Worm (Caenorhabditis elegans) whole organism, late embryonic: ENCODE data around the gene bmk-1.

Experiments used
- C08G9.2 ChIP-seq: sonication (generic microtip); optimal IDR thresholded peaks from 2 replicates; lab custom pipeline; 2016; ENCODE audit warnings: mild to moderate bottlenecking, missing genetic modification characterization, moderate library complexity, missing compliant biosample characterization
- F13H6.1 ChIP-seq: sonication (generic microtip); optimal IDR thresholded peaks from 2 replicates; lab custom pipeline; 2016; ENCODE audit warnings: missing genetic modification characterization, missing compliant biosample characterization
- K02D7.2 ChIP-seq: sonication (generic microtip); optimal IDR thresholded peaks from 2 replicates; lab custom pipeline; 2017; ENCODE audit warnings: mild to moderate bottlenecking, missing genetic modification characterization, missing compliant biosample characterization
- K09A11.1 ChIP-seq: sonication (generic microtip); optimal IDR thresholded peaks from 2 replicates; lab custom pipeline; 2017; ENCODE audit warnings: antibody characterized with exemption, mild to moderate bottlenecking, missing genetic modification characterization, missing compliant biosample characterization; ENCODE audit not compliant: insufficient read depth
- T23F11.4 ChIP-seq: fragments of 200-800 bp; sonication (Bioruptor generic); optimal IDR thresholded peaks from 2 replicates; lab custom pipeline; 2018; ENCODE audit warnings: mild to moderate bottlenecking, missing genetic modification characterization, missing compliant biosample characterization
- Y22D7AL.16 ChIP-seq: sonication (generic microtip); optimal IDR thresholded peaks from 2 replicates; lab custom pipeline; 2016; ENCODE audit warnings: missing genetic modification characterization, missing compliant biosample characterization
- ceh-14 ChIP-seq: sonication (generic microtip); optimal IDR thresholded peaks from 2 replicates; lab custom pipeline; 2016; ENCODE audit warnings: missing genotype, missing genetic modification characterization, missing compliant biosample characterization
- ceh-18 ChIP-seq: sonication (generic microtip); optimal IDR thresholded peaks from 2 replicates; lab custom pipeline; 2016; ENCODE audit warnings: missing genetic modification characterization, missing compliant biosample characterization
- ceh-19 ChIP-seq: fragments of 200-800 bp; sonication (Bioruptor generic); optimal IDR thresholded peaks from 2 replicates; lab custom pipeline; 2018; ENCODE audit warnings: mild to moderate bottlenecking, missing genetic modification characterization, missing compliant biosample characterization
- ceh-30 ChIP-seq: fragments of 150-350 bp; optimal IDR thresholded peaks from 2 replicates; lab custom pipeline; 2014; ENCODE audit warnings: missing biosample characterization, missing genetic modification characterization
- ceh-31 ChIP-seq: sonication (generic microtip); optimal IDR thresholded peaks from 2 replicates; lab custom pipeline; 2016; ENCODE audit warnings: missing genetic modification characterization, missing compliant biosample characterization
- ceh-34 ChIP-seq: sonication (generic microtip); optimal IDR thresholded peaks from 2 replicates; lab custom pipeline; 2016; ENCODE audit warnings: mild to moderate bottlenecking, missing genetic modification characterization, missing compliant biosample characterization
- ceh-48 ChIP-seq: sonication (generic microtip); optimal IDR thresholded peaks from 2 replicates; lab custom pipeline; 2016; ENCODE audit warnings: missing genetic modification characterization, inconsistent platforms, missing compliant biosample characterization
- dve-1 ChIP-seq: sonication (generic microtip); optimal IDR thresholded peaks from 2 replicates; lab custom pipeline; 2017; ENCODE audit warnings: antibody characterized with exemption, mild to moderate bottlenecking, missing genetic modification characterization, missing compliant biosample characterization
- elt-2 ChIP-seq: sonication (generic microtip); optimal IDR thresholded peaks from 2 replicates; lab custom pipeline; 2016; ENCODE audit warnings: missing genetic modification reagents, missing genetic modification characterization, missing compliant biosample characterization
- fax-1 ChIP-seq: sonication (generic microtip); optimal IDR thresholded peaks from 2 replicates; lab custom pipeline; 2016; ENCODE audit warnings: missing genotype, missing genetic modification characterization, missing compliant biosample characterization
- fkh-10 ChIP-seq: fragments of 150-350 bp; optimal IDR thresholded peaks from 2 replicates; lab custom pipeline; 2014; ENCODE audit warnings: missing biosample characterization, missing genetic modification reagents, missing genetic modification characterization
- gmeb-2 ChIP-seq: sonication (generic microtip); optimal IDR thresholded peaks from 2 replicates; lab custom pipeline; 2016; ENCODE audit warnings: missing genetic modification characterization, inconsistent platforms, missing compliant biosample characterization
- hlh-13 ChIP-seq: fragments of 200-800 bp; sonication (Bioruptor generic); optimal IDR thresholded peaks from 2 replicates; lab custom pipeline; 2018; ENCODE audit warnings: mild to moderate bottlenecking, missing genetic modification characterization, missing compliant biosample characterization
- hlh-8 ChIP-seq: sonication (generic microtip); optimal IDR thresholded peaks from 2 replicates; lab custom pipeline; 2016; ENCODE audit warnings: missing genotype, missing genetic modification characterization, missing compliant biosample characterization
- lim-6 ChIP-seq: sonication (generic microtip); optimal IDR thresholded peaks from 2 replicates; lab custom pipeline; 2016; ENCODE audit warnings: missing genetic modification characterization, missing compliant biosample characterization
- lin-11 ChIP-seq: fragments of 200-800 bp; sonication (Bioruptor generic); optimal IDR thresholded peaks from 2 replicates; lab custom pipeline; 2018; ENCODE audit warnings: mild to moderate bottlenecking, missing genetic modification characterization, missing compliant biosample characterization
- mec-3 ChIP-seq: sonication (generic microtip); optimal IDR thresholded peaks from 2 replicates; lab custom pipeline; 2016; ENCODE audit warnings: borderline replicate concordance, missing genetic modification characterization, missing compliant biosample characterization
- nfya-1 ChIP-seq: sonication (generic microtip); optimal IDR thresholded peaks from 2 replicates; lab custom pipeline; 2017; ENCODE audit warnings: missing genetic modification characterization, mild to moderate bottlenecking, missing compliant biosample characterization, antibody characterized with exemption, moderate library complexity
- nhr-232 ChIP-seq: sonication (generic microtip); optimal IDR thresholded peaks from 2 replicates; lab custom pipeline; 2016; ENCODE audit warnings: missing genetic modification characterization, missing compliant biosample characterization
- npax-4 ChIP-seq: sonication (generic microtip); optimal IDR thresholded peaks from 2 replicates; lab custom pipeline; 2016; ENCODE audit warnings: missing genetic modification characterization, missing compliant biosample characterization
- odd-2 ChIP-seq: sonication (generic microtip); optimal IDR thresholded peaks from 2 replicates; lab custom pipeline; 2017; ENCODE audit warnings: antibody characterized with exemption, mild to moderate bottlenecking, missing genetic modification characterization, missing compliant biosample characterization
- pha-4 ChIP-seq: fragments of 150-350 bp; optimal IDR thresholded peaks from 2 replicates; lab custom pipeline; 2018; ENCODE audit warnings: missing biosample characterization, missing genetic modification reagents, missing genetic modification characterization
- ref-2 ChIP-seq: sonication (generic microtip); optimal IDR thresholded peaks from 2 replicates; lab custom pipeline; 2016; ENCODE audit warnings: missing genetic modification characterization, missing compliant biosample characterization
- rnt-1 ChIP-seq: sonication (generic microtip); optimal IDR thresholded peaks from 2 replicates; lab custom pipeline; 2016; ENCODE audit warnings: missing genetic modification characterization, missing compliant biosample characterization
- sox-2 ChIP-seq: fragments of 200-800 bp; sonication (Bioruptor generic); IDR thresholded peaks from 2 replicates; pipeline ENCODE4 v1.3.6; 2022; ENCODE audit warnings: missing genetic modification reagents, missing genetic modification characterization, missing compliant biosample characterization
- syd-9 ChIP-seq: sonication (generic microtip); optimal IDR thresholded peaks from 2 replicates; lab custom pipeline; 2016; ENCODE audit warnings: mild to moderate bottlenecking, missing genetic modification characterization, moderate library complexity, missing compliant biosample characterization
- tbx-2 ChIP-seq: sonication (generic microtip); optimal IDR thresholded peaks from 2 replicates; lab custom pipeline; 2016; ENCODE audit warnings: missing genetic modification characterization, missing compliant biosample characterization
- tbx-7 ChIP-seq: sonication (generic microtip); optimal IDR thresholded peaks from 2 replicates; lab custom pipeline; 2016; ENCODE audit warnings: missing genotype, missing genetic modification characterization, missing compliant biosample characterization
- ttx-3 ChIP-seq: sonication (generic microtip); optimal IDR thresholded peaks from 2 replicates; lab custom pipeline; 2016; ENCODE audit warnings: missing genetic modification reagents, missing genetic modification characterization, missing compliant biosample characterization
- unc-42 ChIP-seq: sonication (generic microtip); optimal IDR thresholded peaks from 2 replicates; lab custom pipeline; 2016; ENCODE audit warnings: missing genotype, missing genetic modification characterization, missing compliant biosample characterization
- unc-86 ChIP-seq: sonication (generic microtip); optimal IDR thresholded peaks from 2 replicates; lab custom pipeline; 2016; ENCODE audit warnings: missing genetic modification characterization, missing compliant biosample characterization
- zip-5 ChIP-seq: sonication (generic microtip); optimal IDR thresholded peaks from 2 replicates; lab custom pipeline; 2016; ENCODE audit warnings: missing genetic modification characterization, missing compliant biosample characterization

bmk-1 gene

DNA sequence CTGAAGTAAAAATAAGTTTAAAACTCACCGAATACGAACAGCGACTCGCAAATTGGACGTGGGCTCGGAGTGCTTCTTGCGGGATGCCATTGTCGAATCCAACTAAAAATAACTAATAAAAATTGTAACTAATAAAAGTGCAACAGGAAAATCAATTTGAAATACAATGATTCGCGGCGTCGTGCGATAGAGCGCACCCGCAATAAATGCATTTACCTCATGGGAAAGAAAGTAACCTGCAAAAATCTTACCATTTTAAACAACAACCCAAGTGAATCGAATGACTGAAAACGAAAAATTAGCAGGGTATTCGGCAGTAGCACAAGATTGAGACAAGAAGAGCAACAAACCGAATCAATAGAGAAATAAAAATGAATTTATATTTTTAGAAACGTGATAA lies at the start of gene bmk-1:
Gene bmk-1, minus strand, starts transcription at position 359 of the 400 bp plus-strand sequence.
- TF ChIP-seq tbx-7 (tag; lab: Kevin White, UChicago) (no peak), unc-42 (tag; lab: Kevin White, UChicago) (peak; percentile 48)

DNA sequence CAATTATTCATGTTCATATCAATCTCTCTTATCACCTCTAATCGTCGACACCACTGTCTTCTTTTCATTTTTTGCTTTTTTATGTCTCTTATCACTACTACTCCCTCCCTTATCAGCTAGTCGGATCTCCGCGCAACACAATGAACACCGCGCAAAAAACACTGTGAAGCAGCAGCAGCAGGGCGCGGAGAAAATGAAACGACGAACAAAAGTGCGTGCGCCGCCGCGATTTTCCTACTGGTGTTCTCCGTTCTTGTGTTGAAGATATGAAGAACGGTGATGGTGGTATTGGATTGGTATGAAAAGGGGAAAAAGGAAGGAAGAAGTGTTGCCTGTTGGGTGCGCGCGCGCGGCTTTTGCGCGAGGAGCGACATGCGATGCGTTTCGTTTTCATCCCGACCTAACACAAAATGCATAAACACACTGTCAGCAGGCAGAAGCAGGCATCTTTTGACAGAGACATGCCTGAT lies 49.0 kb upstream of the bmk-1 start:
- no peak for TF ChIP-seq lim-6 (tag; lab: Kevin White, UChicago)
- no peak for TF ChIP-seq unc-42 (tag; lab: Kevin White, UChicago)
- no peak for TF ChIP-seq K02D7.2 (tag; lab: Kevin White, UChicago)
- no peak for TF ChIP-seq ceh-14 (tag; lab: Kevin White, UChicago)
- TF ChIP-seq C08G9.2: peak; percentile 16
- TF ChIP-seq syd-9 (tag; lab: Kevin White, UChicago): peak; percentile 11
- TF ChIP-seq sox-2 (GFP tag; lab: Robert Waterston, UW): no peak
- TF ChIP-seq tbx-2 (tag; lab: Kevin White, UChicago): no peak
- TF ChIP-seq hlh-13 (GFP tag; lab: Kevin White, UChicago): no peak
- no peak for TF ChIP-seq Y22D7AL.16
- TF ChIP-seq nhr-232 (tag; lab: Kevin White, UChicago): no peak
- TF ChIP-seq T23F11.4 (GFP tag; lab: Kevin White, UChicago): no peak
- no peak for TF ChIP-seq mec-3 (tag; lab: Kevin White, UChicago)
- peak; percentile 45 for TF ChIP-seq rnt-1 (tag; lab: Kevin White, UChicago)
- no peak for TF ChIP-seq ceh-18 (tag; lab: Kevin White, UChicago)
- TF ChIP-seq unc-86 (tag; lab: Kevin White, UChicago): no peak
- TF ChIP-seq ceh-34 (tag; lab: Kevin White, UChicago): no peak
- peak; percentile 10 for TF ChIP-seq ceh-31 (tag; lab: Kevin White, UChicago)
- TF ChIP-seq ceh-19 (GFP tag; lab: Kevin White, UChicago): no peak
- TF ChIP-seq ref-2: peak; percentile 79
- peak; percentile 97 for TF ChIP-seq elt-2 (tag; lab: Kevin White, UChicago)
- TF ChIP-seq hlh-8 (tag; lab: Kevin White, UChicago): no peak
- no peak for TF ChIP-seq pha-4 (tag; lab: Kevin White, UChicago)
- TF ChIP-seq, all 69 proteins: peak for 6

DNA sequence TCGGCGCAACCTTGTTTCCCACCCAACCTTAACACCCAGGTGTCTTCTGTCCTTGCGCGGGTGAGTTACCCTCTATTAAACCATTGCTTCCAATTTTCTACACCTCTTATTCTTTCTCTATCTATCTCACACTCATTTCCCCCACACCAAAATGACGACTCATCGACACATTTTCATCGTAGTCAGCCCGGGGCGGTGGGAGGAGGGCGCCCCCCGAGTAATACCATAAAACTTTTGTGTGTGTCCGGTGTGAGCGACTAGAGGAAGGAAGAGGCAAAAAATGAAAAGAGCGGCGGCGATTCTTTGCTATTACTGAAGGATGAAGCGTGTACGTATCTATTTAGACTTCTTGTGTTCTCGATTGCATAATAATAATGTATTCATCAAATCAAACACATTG lies 48.0 kb upstream of the bmk-1 start:
- TF ChIP-seq F13H6.1 (tag; lab: Kevin White, UChicago): no peak
- TF ChIP-seq lin-11: peak; percentile 3

DNA sequence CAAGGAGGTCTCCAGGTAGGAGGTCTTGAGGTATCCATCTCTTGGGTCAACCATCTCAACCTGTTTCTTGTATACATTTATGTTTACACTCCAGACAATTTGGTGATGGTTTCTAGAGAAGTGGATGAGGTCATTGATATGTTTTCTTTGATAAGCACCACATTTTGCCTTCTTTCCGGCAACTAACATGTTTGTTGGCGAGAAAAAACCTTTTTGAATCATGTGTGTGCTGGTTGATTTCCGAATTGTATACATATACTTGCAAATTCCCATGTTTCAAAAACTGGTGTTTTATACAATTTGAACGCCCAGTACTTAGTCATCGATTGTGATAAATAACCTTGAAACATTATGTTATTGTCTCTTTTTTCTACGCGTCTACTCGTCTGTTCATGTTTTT lies 47.3 kb upstream of the bmk-1 start:
- no peak for TF ChIP-seq K09A11.1 (tag; lab: Kevin White, UChicago)
- no peak for TF ChIP-seq syd-9 (tag; lab: Kevin White, UChicago)
- TF ChIP-seq ttx-3 (tag; lab: Kevin White, UChicago): no peak
- no peak for TF ChIP-seq ceh-30 (tag; lab: Kevin White, UChicago)
- TF ChIP-seq fkh-10: no peak
- no peak for TF ChIP-seq nfya-1 (tag; lab: Kevin White, UChicago)
- TF ChIP-seq tbx-7 (tag; lab: Kevin White, UChicago): no peak
- TF ChIP-seq ceh-34 (tag; lab: Kevin White, UChicago): no peak
- no peak for TF ChIP-seq gmeb-2 (tag; lab: Kevin White, UChicago)
- no peak for TF ChIP-seq zip-5 (tag; lab: Kevin White, UChicago)
- no peak for TF ChIP-seq pha-4 (tag; lab: Kevin White, UChicago)
- no peak for TF ChIP-seq ref-2
- TF ChIP-seq dve-1: no peak
- TF ChIP-seq odd-2: no peak
- TF ChIP-seq tbx-2 (tag; lab: Kevin White, UChicago): no peak
- TF ChIP-seq Y22D7AL.16: no peak
- no peak for TF ChIP-seq fax-1 (tag; lab: Kevin White, UChicago)
- TF ChIP-seq ceh-48 (tag; lab: Kevin White, UChicago): no peak
- TF ChIP-seq npax-4 (tag; lab: Kevin White, UChicago): no peak
